Worm (Caenorhabditis elegans) whole organism, young adult: ENCODE results near the gene txt-4.

Experiments used
- B0336.3 ChIP-seq: fragments of 200-800 bp; sonication (Bioruptor generic); IDR thresholded peaks from 2 replicates; pipeline ENCODE4 v1.3.6; 2022; ENCODE audit warnings: missing genetic modification characterization, missing compliant biosample characterization
- F33H1.4 ChIP-seq: fragments of 200-800 bp; sonication (Bioruptor generic); IDR thresholded peaks from 2 replicates; pipeline ENCODE4 v1.3.6; 2022; ENCODE audit warnings: missing genetic modification reagents, missing genetic modification characterization, missing compliant biosample characterization
- F55B11.4 ChIP-seq: sonication (generic microtip); optimal IDR thresholded peaks from 2 replicates; lab custom pipeline; 2016; ENCODE audit warnings: missing compliant biosample characterization, missing genetic modification characterization, borderline replicate concordance; ENCODE audit not compliant: insufficient read depth
- K12H6.12 ChIP-seq: fragments of 200-800 bp; sonication (Bioruptor generic); optimal IDR thresholded peaks from 2 replicates; lab custom pipeline; 2018; ENCODE audit warnings: mild to moderate bottlenecking, missing genetic modification characterization, missing compliant biosample characterization
- Y53G8AR.9 ChIP-seq: fragments of 200-800 bp; sonication (Bioruptor generic); conservative IDR thresholded peaks from 2 replicates; pipeline ENCODE4 v1.3.6; 2022; ENCODE audit warnings: missing genetic modification reagents, missing genetic modification characterization, missing compliant biosample characterization
- Y56A3A.18 ChIP-seq: fragments of 200-800 bp; sonication (Bioruptor generic); IDR thresholded peaks from 2 replicates; pipeline ENCODE4 v1.3.6; 2022; ENCODE audit warnings: missing genetic modification reagents, missing genetic modification characterization, missing compliant biosample characterization
- Y79H2A.3 ChIP-seq: fragments of 200-800 bp; sonication (Bioruptor generic); conservative IDR thresholded peaks from 2 replicates; pipeline ENCODE4 v1.3.6; 2022; ENCODE audit warnings: missing genetic modification reagents, missing genetic modification characterization, missing compliant biosample characterization
- ZK185.1 ChIP-seq: sonication (generic microtip); optimal IDR thresholded peaks from 2 replicates; lab custom pipeline; 2016; ENCODE audit warnings: mild to moderate bottlenecking, missing genetic modification characterization, missing compliant biosample characterization; ENCODE audit not compliant: poor library complexity, severe bottlenecking
- atf-7 ChIP-seq: sonication (generic microtip); optimal IDR thresholded peaks from 2 replicates; lab custom pipeline; 2017; ENCODE audit warnings: mild to moderate bottlenecking, missing genetic modification characterization, missing compliant biosample characterization
- athp-1 ChIP-seq: sonication (generic microtip); optimal IDR thresholded peaks from 2 replicates; lab custom pipeline; 2017; ENCODE audit warnings: mild to moderate bottlenecking, missing genetic modification characterization, missing compliant biosample characterization
- attf-5 ChIP-seq: fragments of 200-800 bp; sonication (Bioruptor generic); optimal IDR thresholded peaks from 2 replicates; lab custom pipeline; 2018; ENCODE audit warnings: mild to moderate bottlenecking, missing genetic modification characterization, missing compliant biosample characterization
- bed-1 ChIP-seq: fragments of 200-800 bp; sonication (Bioruptor generic); IDR thresholded peaks from 2 replicates; pipeline ENCODE4 v1.3.6; 2022; ENCODE audit warnings: missing genetic modification reagents, missing genetic modification characterization, missing compliant biosample characterization
- cebp-1 ChIP-seq, 2 experiments: fragments of 200-800 bp in 1 of 2; sonication (Bioruptor generic) in 1 of 2; sonication (generic microtip) in 1 of 2; IDR thresholded peaks in 1 of 2; optimal IDR thresholded peaks in 1 of 2; 2 replicates each; pipeline versions ENCODE4 v1.3.6 to Lab custom; 2017 to 2022; ENCODE audit warnings: missing compliant biosample characterization in 2 of 2, missing genetic modification characterization in 2 of 2, mild to moderate bottlenecking in 1 of 2, missing genetic modification reagents in 1 of 2, moderate library complexity in 1 of 2
- ceh-27 ChIP-seq: fragments of 200-800 bp; sonication (Bioruptor generic); optimal IDR thresholded peaks from 2 replicates; lab custom pipeline; 2018; ENCODE audit warnings: mild to moderate bottlenecking, missing genetic modification characterization, moderate library complexity, missing compliant biosample characterization
- die-1 ChIP-seq: sonication (generic microtip); optimal IDR thresholded peaks from 2 replicates; lab custom pipeline; 2016; ENCODE audit warnings: missing genotype, mild to moderate bottlenecking, missing genetic modification characterization, missing compliant biosample characterization
- dox-1 ChIP-seq: fragments of 200-800 bp; sonication (Bioruptor generic); IDR thresholded peaks from 2 replicates; pipeline ENCODE4 v1.3.6; 2022; ENCODE audit warnings: missing genetic modification reagents, missing genetic modification characterization, missing compliant biosample characterization
- ets-4 ChIP-seq: fragments of 200-800 bp; sonication (Bioruptor generic); optimal IDR thresholded peaks from 2 replicates; lab custom pipeline; 2018; ENCODE audit warnings: mild to moderate bottlenecking, missing genetic modification characterization, missing compliant biosample characterization
- hmg-1.2 ChIP-seq: fragments of 200-800 bp; sonication (Bioruptor generic); IDR thresholded peaks from 2 replicates; pipeline ENCODE4 v1.3.6; 2022; ENCODE audit warnings: missing genetic modification reagents, missing genetic modification characterization, missing compliant biosample characterization
- lag-1 ChIP-seq: fragments of 200-800 bp; sonication (Bioruptor generic); IDR thresholded peaks from 2 replicates; pipeline ENCODE4 v1.3.6; 2022; ENCODE audit warnings: missing genetic modification reagents, missing genetic modification characterization, missing compliant biosample characterization
- let-526 ChIP-seq: fragments of 200-800 bp; sonication (Bioruptor generic); IDR thresholded peaks from 2 replicates; pipeline ENCODE4 v1.3.6; 2022; ENCODE audit warnings: missing genetic modification reagents, missing genetic modification characterization, missing compliant biosample characterization
- lin-35 ChIP-seq, 3 experiments: fragments of 150-350 bp in 2 of 3; sonication (generic microtip) in 1 of 3; optimal IDR thresholded peaks; 2 replicates each; lab custom pipeline; 2014 to 2018; ENCODE audit warnings: missing biosample characterization in 3 of 3, missing genetic modification characterization in 3 of 3, missing genetic modification reagents in 3 of 3
- lin-40 ChIP-seq: sonication (generic microtip); optimal IDR thresholded peaks from 2 replicates; lab custom pipeline; 2016; ENCODE audit warnings: missing genetic modification characterization, mild to moderate bottlenecking, missing compliant biosample characterization, missing genotype, missing genetic modification reagents
- lin-54 ChIP-seq: fragments of 200-800 bp; sonication (Bioruptor generic); optimal IDR thresholded peaks from 2 replicates; lab custom pipeline; 2018; ENCODE audit warnings: mild to moderate bottlenecking, missing genetic modification characterization, missing compliant biosample characterization
- lir-1 ChIP-seq: fragments of 200-800 bp; sonication (Bioruptor generic); conservative IDR thresholded peaks from 2 replicates; pipeline ENCODE4 v1.3.6; 2022; ENCODE audit warnings: missing genetic modification reagents, missing genetic modification characterization, missing compliant biosample characterization
- lsl-1 ChIP-seq: fragments of 200-800 bp; sonication (Bioruptor generic); optimal IDR thresholded peaks from 2 replicates; lab custom pipeline; 2018; ENCODE audit warnings: mild to moderate bottlenecking, missing genetic modification characterization, moderate library complexity, missing compliant biosample characterization
- madf-6 ChIP-seq: fragments of 200-800 bp; sonication (Bioruptor generic); IDR thresholded peaks from 2 replicates; pipeline ENCODE4 v1.3.6; 2022; ENCODE audit warnings: missing genetic modification reagents, missing genetic modification characterization, missing compliant biosample characterization
- madf-8 ChIP-seq: fragments of 200-800 bp; sonication (Bioruptor generic); conservative IDR thresholded peaks from 2 replicates; pipeline ENCODE4 v1.3.6; 2022; ENCODE audit warnings: missing genetic modification reagents, missing genetic modification characterization, missing compliant biosample characterization
- mcd-1 ChIP-seq: fragments of 200-800 bp; sonication (Bioruptor generic); IDR thresholded peaks from 2 replicates; pipeline ENCODE4 v1.3.6; 2022; ENCODE audit warnings: missing genetic modification reagents, missing genetic modification characterization, missing compliant biosample characterization
- nfyb-1 ChIP-seq: fragments of 200-800 bp; sonication (Bioruptor generic); IDR thresholded peaks from 2 replicates; pipeline ENCODE4 v1.3.6; 2022; ENCODE audit warnings: missing genetic modification reagents, missing genetic modification characterization, missing compliant biosample characterization
- nhr-80 ChIP-seq: sonication (generic microtip); optimal IDR thresholded peaks from 2 replicates; lab custom pipeline; 2016; ENCODE audit warnings: missing genetic modification characterization, missing compliant biosample characterization
- rcor-1 ChIP-seq: fragments of 200-800 bp; sonication (Bioruptor generic); IDR thresholded peaks from 2 replicates; pipeline ENCODE4 v1.3.6; 2022; ENCODE audit warnings: missing genetic modification reagents, missing genetic modification characterization, missing compliant biosample characterization
- snpc-3.4 ChIP-seq: sonication (generic microtip); optimal IDR thresholded peaks from 2 replicates; lab custom pipeline; 2017; ENCODE audit warnings: missing genetic modification characterization, mild to moderate bottlenecking, missing compliant biosample characterization, antibody characterized with exemption, moderate library complexity, missing genotype, missing genetic modification reagents
- snpc-4 ChIP-seq, 5 experiments: fragments of 150-350 bp in 1 of 5; sonication (generic microtip) in 4 of 5; optimal IDR thresholded peaks; 2 replicates each; lab custom pipeline; 2014 to 2018; ENCODE audit warnings: missing genetic modification characterization in 5 of 5, missing biosample characterization in 3 of 5, antibody characterized with exemption in 2 of 5, mild to moderate bottlenecking in 2 of 5, missing compliant biosample characterization in 2 of 5, missing genotype in 2 of 5, moderate library complexity in 2 of 5, missing genetic modification reagents in 1 of 5
- sptf-2 ChIP-seq: fragments of 200-800 bp; sonication (Bioruptor generic); optimal IDR thresholded peaks from 2 replicates; lab custom pipeline; 2018; ENCODE audit warnings: mild to moderate bottlenecking, missing genetic modification characterization, missing compliant biosample characterization
- tbp1 ChIP-seq: fragments of 200-800 bp; sonication (Bioruptor generic); optimal IDR thresholded peaks from 2 replicates; lab custom pipeline; 2018; ENCODE audit warnings: mild to moderate bottlenecking, missing genetic modification characterization, missing compliant biosample characterization
- xnd-1 ChIP-seq: sonication (generic microtip); optimal IDR thresholded peaks from 2 replicates; lab custom pipeline; 2016; ENCODE audit warnings: missing genotype, missing genetic modification reagents, missing genetic modification characterization, missing compliant biosample characterization
- ztf-18 ChIP-seq: sonication (generic microtip); optimal IDR thresholded peaks from 2 replicates; lab custom pipeline; 2016; ENCODE audit warnings: missing genotype, mild to moderate bottlenecking, missing genetic modification characterization, missing compliant biosample characterization
- ztf-26 ChIP-seq: sonication (generic microtip); optimal IDR thresholded peaks from 2 replicates; lab custom pipeline; 2017; ENCODE audit warnings: missing genetic modification characterization, missing compliant biosample characterization
- ztf-3 ChIP-seq: fragments of 200-800 bp; sonication (Bioruptor generic); optimal IDR thresholded peaks from 2 replicates; lab custom pipeline; 2018; ENCODE audit warnings: mild to moderate bottlenecking, missing genetic modification characterization, missing compliant biosample characterization

The txt-4 gene

ce11 chrIV:1496017-1496678 lies 14.2 kb upstream of the txt-4 start, which contains the start of gene npp-20 (continued):
- TF ChIP-seq B0336.3 (GFP tag; lab: Robert Waterston, UW), result peak; percentile 49
- peak; percentile 65 for TF ChIP-seq madf-6 (GFP tag; lab: Robert Waterston, UW)
- no peak for TF ChIP-seq ztf-3 (GFP tag; lab: Kevin White, UChicago)
- no peak for TF ChIP-seq K12H6.12 (tag; lab: Kevin White, UChicago)
- peak; percentile 47 for TF ChIP-seq lin-54 (GFP tag; lab: Kevin White, UChicago)
- peak; percentile 42 for TF ChIP-seq Y53G8AR.9 (GFP tag; lab: Robert Waterston, UW)
- TF ChIP-seq mcd-1 (GFP tag; lab: Robert Waterston, UW), result peak; percentile 76
- no peak for TF ChIP-seq die-1 (tag; lab: Kevin White, UChicago)
- TF ChIP-seq lag-1 (GFP tag; lab: Robert Waterston, UW), result no peak
- TF ChIP-seq rcor-1 (GFP tag; lab: Robert Waterston, UW), result peak; percentile 50; the same call in 1 of the 2 replicates
- peak; percentile 26 for TF ChIP-seq nhr-80
- TF ChIP-seq xnd-1, result peak; percentile 60
- no peak for TF ChIP-seq lir-1 (GFP tag; lab: Robert Waterston, UW)
- peak; percentile 79 for TF ChIP-seq lin-40 (tag; lab: Kevin White, UChicago)
- peak; percentile 51 for TF ChIP-seq ZK185.1 (tag; lab: Kevin White, UChicago)
- peak in 1 of 3 experiments; percentile 67 for TF ChIP-seq lin-35 (GFP tag; optimal IDR thresholded peaks at IDR 0.05; lab: Kevin White, UChicago)
- TF ChIP-seq F55B11.4, result no peak
- peak; percentile 95 for TF ChIP-seq ztf-18
- peak; percentile 59; the same call in 1 of the 2 replicates for TF ChIP-seq nfyb-1 (GFP tag; lab: Robert Waterston, UW)
- TF ChIP-seq let-526 (GFP tag; lab: Robert Waterston, UW), result no peak
- peak; percentile 16; the same call in 1 of the 2 replicates for TF ChIP-seq madf-8 (GFP tag; lab: Robert Waterston, UW)

DNA sequence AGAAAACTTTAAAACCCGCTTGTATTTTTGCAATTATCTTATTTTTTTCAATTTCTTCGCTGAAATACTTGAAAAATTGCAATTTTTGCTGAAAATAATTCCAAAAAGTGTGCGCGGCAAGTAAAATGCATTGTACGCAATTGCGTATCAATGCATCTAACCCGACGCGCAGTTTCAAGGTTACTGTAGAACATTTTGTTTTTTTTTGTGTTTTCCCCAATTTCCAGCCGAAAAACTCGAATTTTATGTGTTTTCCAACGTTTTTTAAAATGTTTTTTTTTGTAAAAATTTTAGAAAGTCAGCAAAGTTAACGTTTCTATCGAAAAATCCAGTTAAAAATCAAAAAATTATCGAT lies 13.7 kb upstream of the txt-4 start:
- TF ChIP-seq athp-1 (tag; lab: Kevin White, UChicago) (peak; percentile 77), lsl-1 (GFP tag; lab: Kevin White, UChicago) (peak; percentile 82), madf-6 (GFP tag; lab: Robert Waterston, UW) (peak; percentile 75), snpc-3.4 (tag; lab: Kevin White, UChicago) (peak; percentile 19), madf-8 (GFP tag; lab: Robert Waterston, UW) (peak; percentile 20; the same call in 1 of the 2 replicates), xnd-1 (peak; percentile 67), F33H1.4 (GFP tag; lab: Robert Waterston, UW) (peak; percentile 44; the same call in 1 of the 2 replicates), Y56A3A.18 (GFP tag; lab: Robert Waterston, UW) (no peak), atf-7 (tag; lab: Kevin White, UChicago) (no peak)

DNA sequence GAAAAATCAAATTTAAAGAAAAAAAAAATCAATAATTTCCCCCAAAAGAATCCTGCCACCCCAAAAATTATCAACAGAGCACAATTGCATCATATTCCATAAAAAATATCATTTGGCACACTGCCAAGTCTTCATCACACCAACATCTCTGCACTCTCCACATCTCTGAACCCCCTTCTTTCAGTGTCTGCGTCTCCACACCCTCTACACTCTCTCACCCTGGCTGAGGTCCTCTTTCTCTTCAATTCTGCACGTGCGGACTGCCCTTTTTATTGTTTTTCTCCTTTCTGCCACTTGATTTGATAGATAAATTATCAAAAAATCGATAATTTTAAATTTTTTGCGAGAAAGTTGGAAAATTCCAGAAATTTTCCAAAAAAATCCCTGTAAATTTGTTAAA lies 12.9 kb upstream of the txt-4 start, which contains the start of gene hxk-3:
Gene hxk-3 (plus strand): TSS at position 179 of the 400 bp plus-strand sequence.
- peak; percentile 65 for TF ChIP-seq mcd-1 (GFP tag; lab: Robert Waterston, UW)
- peak; percentile 56 for TF ChIP-seq attf-5 (GFP tag; lab: Kevin White, UChicago)
- TF ChIP-seq tbp1 (GFP tag; lab: Kevin White, UChicago), result peak; percentile 2
- peak; percentile 51 for TF ChIP-seq dox-1 (GFP tag; lab: Robert Waterston, UW)
- TF ChIP-seq Y79H2A.3 (GFP tag; lab: Robert Waterston, UW), result no peak
- no peak for TF ChIP-seq snpc-4 (GFP tag; optimal IDR thresholded peaks at IDR 0.05; lab: Kevin White, UChicago)
- TF ChIP-seq snpc-4 (tag; optimal IDR thresholded peaks at IDR 0.05; lab: Kevin White, UChicago), result peak in 1 of 4 experiments; percentile 24
- no peak for TF ChIP-seq bed-1 (GFP tag; lab: Robert Waterston, UW)
- TF ChIP-seq hmg-1.2, result peak; percentile 97
- peak; percentile 55 for TF ChIP-seq ztf-26 (tag; lab: Kevin White, UChicago)
- no peak for TF ChIP-seq cebp-1 (GFP tag; IDR thresholded peaks at IDR 0.05; lab: Robert Waterston, UW)
- peak; percentile 44 for TF ChIP-seq cebp-1 (tag; optimal IDR thresholded peaks at IDR 0.05; lab: Kevin White, UChicago)
- peak; percentile 26 for TF ChIP-seq ztf-18
- peak; percentile 49 for TF ChIP-seq ceh-27 (GFP tag; lab: Kevin White, UChicago)
- TF ChIP-seq sptf-2 (GFP tag; lab: Kevin White, UChicago), result no peak
- no peak for TF ChIP-seq ets-4
- peak; percentile 22 for TF ChIP-seq lin-54 (GFP tag; lab: Kevin White, UChicago)
- TF ChIP-seq athp-1 (tag; lab: Kevin White, UChicago), result peak; percentile 1
- TF ChIP-seq K12H6.12 (tag; lab: Kevin White, UChicago), result peak; percentile 33
- peak; percentile 34 for TF ChIP-seq lin-40 (tag; lab: Kevin White, UChicago)
